Worm (Caenorhabditis elegans) whole organism, early embryonic: ENCODE measurements around the gene C29E4.9.

Experiments
- B0310.2 ChIP-seq: sonication (generic microtip); optimal IDR thresholded peaks from 2 replicates; lab custom pipeline; 2016; ENCODE audit warnings: mild to moderate bottlenecking, missing genetic modification characterization, missing compliant biosample characterization
- F13C5.2 ChIP-seq: sonication (generic microtip); optimal IDR thresholded peaks from 2 replicates; lab custom pipeline; 2017; ENCODE audit warnings: mild to moderate bottlenecking, missing genetic modification characterization, inconsistent platforms, missing compliant biosample characterization
- aly-1 ChIP-seq: sonication (generic microtip); optimal IDR thresholded peaks from 2 replicates; lab custom pipeline; 2016; ENCODE audit warnings: missing genetic modification characterization, missing compliant biosample characterization
- ama-1 ChIP-seq: fragments of 150-350 bp; optimal IDR thresholded peaks from 2 replicates; lab custom pipeline; 2014
- ceh-13 ChIP-seq: fragments of 200-800 bp; sonication (Bioruptor generic); optimal IDR thresholded peaks from 2 replicates; lab custom pipeline; 2018; ENCODE audit warnings: mild to moderate bottlenecking, missing genetic modification characterization, missing compliant biosample characterization
- ceh-36 ChIP-seq: sonication (generic microtip); optimal IDR thresholded peaks from 2 replicates; lab custom pipeline; 2016; ENCODE audit warnings: missing genetic modification characterization, inconsistent platforms, missing compliant biosample characterization
- ets-7 ChIP-seq: sonication (generic microtip); optimal IDR thresholded peaks from 2 replicates; lab custom pipeline; 2016; ENCODE audit warnings: missing genotype, missing genetic modification characterization, missing compliant biosample characterization
- flt-1 ChIP-seq: fragments of 200-800 bp; sonication (Bioruptor generic); IDR thresholded peaks from 2 replicates; pipeline ENCODE4 v1.3.6; 2022; ENCODE audit warnings: missing genetic modification characterization, missing compliant biosample characterization
- hmbx-1 ChIP-seq: sonication (generic microtip); optimal IDR thresholded peaks from 2 replicates; lab custom pipeline; 2016; ENCODE audit warnings: mild to moderate bottlenecking, missing genetic modification characterization, missing compliant biosample characterization
- hmg-4 ChIP-seq: fragments of 200-800 bp; sonication (Bioruptor generic); optimal IDR thresholded peaks from 2 replicates; lab custom pipeline; 2018; ENCODE audit warnings: mild to moderate bottlenecking, missing genetic modification characterization, missing compliant biosample characterization
- hnd-1 ChIP-seq: sonication (generic microtip); optimal IDR thresholded peaks from 2 replicates; lab custom pipeline; 2016; ENCODE audit warnings: missing genetic modification characterization, missing compliant biosample characterization
- pes-1 ChIP-seq: fragments of 200-800 bp; sonication (Bioruptor generic); IDR thresholded peaks from 2 replicates; pipeline ENCODE4 v1.3.6; 2022; ENCODE audit warnings: missing genetic modification reagents, missing genetic modification characterization, missing compliant biosample characterization
- scrt-1 ChIP-seq: fragments of 200-800 bp; sonication (Bioruptor generic); IDR thresholded peaks from 2 replicates; pipeline ENCODE4 v1.3.6; 2022; ENCODE audit warnings: missing genetic modification characterization, missing compliant biosample characterization
- sea-1 ChIP-seq: fragments of 200-800 bp; sonication (Bioruptor generic); conservative IDR thresholded peaks from 2 replicates; pipeline ENCODE4 v1.3.6; 2022; ENCODE audit warnings: missing genetic modification characterization, missing compliant biosample characterization
- tbx-11 ChIP-seq: fragments of 200-800 bp; sonication (Bioruptor generic); IDR thresholded peaks from 2 replicates; pipeline ENCODE4 v1.3.6; 2022; ENCODE audit warnings: missing genetic modification characterization, missing compliant biosample characterization
- tbx-37 ChIP-seq: fragments of 200-800 bp; sonication (Bioruptor generic); conservative IDR thresholded peaks from 2 replicates; pipeline ENCODE4 v1.3.6; 2022; ENCODE audit warnings: missing genetic modification reagents, missing genetic modification characterization, missing compliant biosample characterization
- tra-4 ChIP-seq: sonication (generic microtip); optimal IDR thresholded peaks from 2 replicates; lab custom pipeline; 2017; ENCODE audit warnings: missing genetic modification characterization, missing compliant biosample characterization

The C29E4.9 gene

ce11 chrIII:7953208-7953607 lies 3.7 kb downstream of the C29E4.9 start, which contains the start of gene let-754:
TSS of gene let-754 (minus strand) at chrIII:7953308.
- TF ChIP-seq hmg-4 (GFP tag; lab: Kevin White, UChicago) (no peak), ceh-13 (GFP tag; lab: Kevin White, UChicago) (no peak), tbx-37 (no peak)

- TF ChIP-seq tbx-37 (no peak), flt-1 (GFP tag; lab: Robert Waterston, UW) (no peak), hmg-4 (GFP tag; lab: Kevin White, UChicago) (no peak), B0310.2 (tag; lab: Kevin White, UChicago) (no peak), ceh-13 (GFP tag; lab: Kevin White, UChicago) (no peak), F13C5.2 (tag; lab: Kevin White, UChicago) (no peak), hnd-1 (tag; lab: Kevin White, UChicago) (no peak), ama-1 (lab: Kevin White, UChicago) (no peak), tra-4 (tag; lab: Kevin White, UChicago) (no peak), ets-7 (tag; lab: Kevin White, UChicago) (no peak), aly-1 (tag; lab: Kevin White, UChicago) (no peak), hmbx-1 (tag; lab: Kevin White, UChicago) (no peak), ceh-36 (tag; lab: Kevin White, UChicago) (no peak), sea-1 (no peak), scrt-1 (GFP tag; lab: Robert Waterston, UW) (no peak)
These were observed 4.6 kb downstream of the C29E4.9 start, which contains the start of gene C29E4.15 for ce11 chrIII:7952077-7952765. TSS of gene C29E4.15 (plus strand) at chrIII:7952623.

- no peak for TF ChIP-seq hmg-4 (GFP tag; lab: Kevin White, UChicago)
- no peak for TF ChIP-seq ceh-36 (tag; lab: Kevin White, UChicago)
These were observed 6.4 kb downstream of the C29E4.9 start for ce11 chrIII:7950447-7950846.

- TF ChIP-seq tra-4 (tag; lab: Kevin White, UChicago) (no peak), ceh-13 (GFP tag; lab: Kevin White, UChicago) (no peak), hmg-4 (GFP tag; lab: Kevin White, UChicago) (no peak), F13C5.2 (tag; lab: Kevin White, UChicago) (no peak), tbx-37 (no peak), flt-1 (GFP tag; lab: Robert Waterston, UW) (no peak), ets-7 (tag; lab: Kevin White, UChicago) (no peak), tbx-11 (no peak)
These were observed 8.1 kb downstream of the C29E4.9 start, which contains the start of gene col-90 for ce11 chrIII:7948802-7949201. TSS of gene col-90 (plus strand) at chrIII:7948838.

ce11 chrIII:7947677-7948076 lies 9.2 kb downstream of the C29E4.9 start:
- TF ChIP-seq hmbx-1 (tag; lab: Kevin White, UChicago): no peak
- TF ChIP-seq ceh-36 (tag; lab: Kevin White, UChicago): no peak
- no peak for TF ChIP-seq pes-1 (GFP tag; lab: Robert Waterston, UW)
- no peak for TF ChIP-seq hmg-4 (GFP tag; lab: Kevin White, UChicago)
- no peak for TF ChIP-seq ama-1 (lab: Kevin White, UChicago)
- no peak for TF ChIP-seq ets-7 (tag; lab: Kevin White, UChicago)
- no peak for TF ChIP-seq hnd-1 (tag; lab: Kevin White, UChicago)
- TF ChIP-seq tra-4 (tag; lab: Kevin White, UChicago): no peak
- TF ChIP-seq tbx-37: no peak
- no peak for TF ChIP-seq flt-1 (GFP tag; lab: Robert Waterston, UW)
- no peak for TF ChIP-seq sea-1
- no peak for TF ChIP-seq aly-1 (tag; lab: Kevin White, UChicago)
- TF ChIP-seq tbx-11: no peak
- TF ChIP-seq scrt-1 (GFP tag; lab: Robert Waterston, UW): no peak
- no peak for TF ChIP-seq F13C5.2 (tag; lab: Kevin White, UChicago)
- no peak for TF ChIP-seq B0310.2 (tag; lab: Kevin White, UChicago)
- no peak for TF ChIP-seq ceh-13 (GFP tag; lab: Kevin White, UChicago)

- TF ChIP-seq hmg-4 (GFP tag; lab: Kevin White, UChicago): no peak
- no peak for TF ChIP-seq tbx-11
- no peak for TF ChIP-seq pes-1 (GFP tag; lab: Robert Waterston, UW)
- no peak for TF ChIP-seq F13C5.2 (tag; lab: Kevin White, UChicago)
- TF ChIP-seq B0310.2 (tag; lab: Kevin White, UChicago): no peak
- TF ChIP-seq scrt-1 (GFP tag; lab: Robert Waterston, UW): no peak
- TF ChIP-seq tra-4 (tag; lab: Kevin White, UChicago): no peak
- TF ChIP-seq sea-1: no peak
- no peak for TF ChIP-seq ama-1 (lab: Kevin White, UChicago)
- no peak for TF ChIP-seq flt-1 (GFP tag; lab: Robert Waterston, UW)
These were observed 9.8 kb downstream of the C29E4.9 start, which contains the start of gene gsto-1 for ce11 chrIII:7946968-7947491. TSS of gene gsto-1 (minus strand) at chrIII:7947018.

DNA sequence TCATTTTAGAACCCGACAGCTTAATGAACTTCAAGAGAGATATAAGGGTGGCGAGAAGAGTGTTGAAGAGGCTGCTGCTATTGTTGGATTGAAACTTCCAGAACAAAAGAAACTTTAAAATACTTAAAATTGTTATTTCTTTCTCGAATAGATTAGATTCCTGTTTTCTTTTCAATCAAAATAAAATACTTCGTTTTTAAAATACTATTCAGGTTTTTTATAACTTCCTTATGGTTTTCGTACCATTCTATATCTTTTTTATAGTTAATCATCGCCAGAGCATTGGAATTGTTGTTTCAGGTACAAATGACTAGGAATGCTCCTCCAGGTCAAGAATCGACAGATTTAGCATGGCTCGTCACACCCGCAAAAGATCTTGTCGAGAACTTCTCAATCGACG lies 15.4 kb downstream of the C29E4.9 start, which contains the start of gene kle-2:
kle-2 (plus strand) TSS at position 301 of the 400 bp plus-strand sequence.
- no peak for TF ChIP-seq flt-1 (GFP tag; lab: Robert Waterston, UW)
- no peak for TF ChIP-seq sea-1
- TF ChIP-seq pes-1 (GFP tag; lab: Robert Waterston, UW): no peak
- TF ChIP-seq ceh-36 (tag; lab: Kevin White, UChicago): no peak
- TF ChIP-seq hmg-4 (GFP tag; lab: Kevin White, UChicago): no peak
- no peak for TF ChIP-seq tbx-11
- no peak for TF ChIP-seq aly-1 (tag; lab: Kevin White, UChicago)
- no peak for TF ChIP-seq tra-4 (tag; lab: Kevin White, UChicago)
- no peak for TF ChIP-seq ets-7 (tag; lab: Kevin White, UChicago)
- TF ChIP-seq B0310.2 (tag; lab: Kevin White, UChicago): no peak
- no peak for TF ChIP-seq F13C5.2 (tag; lab: Kevin White, UChicago)
- TF ChIP-seq ama-1 (lab: Kevin White, UChicago): no peak
- TF ChIP-seq ceh-13 (GFP tag; lab: Kevin White, UChicago): no peak
- TF ChIP-seq hmbx-1 (tag; lab: Kevin White, UChicago): no peak
